Worm (Caenorhabditis elegans) whole organism, midembryonic: ENCODE data around the gene fip-1.

Experiments used
- T22C8.4 ChIP-seq: fragments of 200-800 bp; sonication (Bioruptor generic); IDR thresholded peaks from 2 replicates; pipeline ENCODE4 v1.3.6; 2022; ENCODE audit warnings: missing genetic modification characterization, missing compliant biosample characterization
- flt-1 ChIP-seq: fragments of 200-800 bp; sonication (Bioruptor generic); IDR thresholded peaks from 2 replicates; pipeline ENCODE4 v1.3.6; 2022; ENCODE audit warnings: missing genetic modification characterization, missing compliant biosample characterization
- klf-2 ChIP-seq: fragments of 200-800 bp; sonication (Bioruptor generic); conservative IDR thresholded peaks from 2 replicates; pipeline ENCODE4 v1.3.6; 2022; ENCODE audit warnings: missing genetic modification reagents, missing genetic modification characterization, missing compliant biosample characterization
- med-1 ChIP-seq: sonication (generic microtip); optimal IDR thresholded peaks from 2 replicates; lab custom pipeline; 2017; ENCODE audit warnings: missing genetic modification characterization, mild to moderate bottlenecking, missing compliant biosample characterization, antibody characterized with exemption, missing genetic modification reagents; ENCODE audit not compliant: insufficient read depth
- ref-1 ChIP-seq: fragments of 200-800 bp; sonication (Bioruptor generic); conservative IDR thresholded peaks from 2 replicates; pipeline ENCODE4 v1.3.6; 2022; ENCODE audit warnings: missing genetic modification reagents, missing genetic modification characterization, missing compliant biosample characterization
- tab-1 ChIP-seq: fragments of 200-800 bp; sonication (Bioruptor generic); IDR thresholded peaks from 2 replicates; pipeline ENCODE4 v1.3.6; 2022; ENCODE audit warnings: missing genetic modification characterization, missing compliant biosample characterization
- ztf-23 ChIP-seq: fragments of 200-800 bp; sonication (Bioruptor generic); IDR thresholded peaks from 2 replicates; pipeline ENCODE4 v1.3.6; 2022; ENCODE audit warnings: missing genetic modification reagents, missing genetic modification characterization, missing compliant biosample characterization

DNA sequence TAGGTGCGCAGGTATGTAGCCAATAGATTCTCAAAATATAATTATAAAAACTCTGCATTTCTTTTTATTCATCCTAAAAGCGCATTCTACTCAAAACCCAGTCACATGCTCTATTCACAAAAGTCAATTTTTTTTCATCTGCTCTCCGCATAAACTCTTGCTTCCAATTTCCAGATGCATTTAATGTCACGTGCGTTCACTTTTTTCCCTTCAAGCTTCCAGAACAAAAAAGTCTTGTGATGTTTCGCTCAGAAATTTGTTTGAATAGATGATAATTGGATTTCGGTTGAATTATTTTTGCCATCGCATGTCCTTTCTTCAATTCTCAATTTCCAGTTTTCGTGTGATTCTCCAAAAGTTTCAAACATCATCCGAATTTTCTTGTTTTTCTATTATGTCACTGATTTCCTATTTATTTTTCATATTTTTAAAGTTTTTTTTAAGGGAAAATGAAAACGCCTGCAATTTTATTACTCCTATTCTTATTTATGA is 25.4 kb downstream of the fip-1 start, which contains the start of gene F22B7.1:
- no peak for TF ChIP-seq klf-2 (GFP tag; lab: Robert Waterston, UW)
- no peak for TF ChIP-seq flt-1 (GFP tag; lab: Robert Waterston, UW)
- no peak for TF ChIP-seq ref-1 (GFP tag; lab: Robert Waterston, UW)
- no peak for TF ChIP-seq T22C8.4 (GFP tag; lab: Robert Waterston, UW)
- no peak for TF ChIP-seq med-1
- TF ChIP-seq ztf-23 (GFP tag; lab: Robert Waterston, UW): no peak
- no peak for TF ChIP-seq tab-1 (GFP tag; lab: Robert Waterston, UW)
